Worm (Caenorhabditis elegans) whole organism, young adult: ENCODE data around the gene Y46B2A.3.

Experiments
- B0019.2 ChIP-seq: fragments of 200-800 bp; sonication (Bioruptor generic); conservative IDR thresholded peaks from 2 replicates; pipeline ENCODE4 v1.3.6; 2022; ENCODE audit warnings: missing genetic modification reagents, missing genetic modification characterization, missing compliant biosample characterization
- B0261.1 ChIP-seq: sonication (generic microtip); optimal IDR thresholded peaks from 2 replicates; lab custom pipeline; 2016; ENCODE audit warnings: mild to moderate bottlenecking, missing genetic modification characterization, moderate library complexity, missing compliant biosample characterization
- F10E7.11 ChIP-seq: sonication (generic microtip); optimal IDR thresholded peaks from 2 replicates; lab custom pipeline; 2017; ENCODE audit warnings: mild to moderate bottlenecking, missing genetic modification characterization, moderate library complexity, missing compliant biosample characterization
- F52B5.7 ChIP-seq: sonication (generic microtip); optimal IDR thresholded peaks from 2 replicates; lab custom pipeline; 2016; ENCODE audit warnings: mild to moderate bottlenecking, missing genetic modification characterization, missing compliant biosample characterization
- ama-1 ChIP-seq, 3 experiments: fragments of 150-350 bp in 1 of 3; sonication (generic microtip) in 2 of 3; optimal IDR thresholded peaks; 2 replicates each; lab custom pipeline; 2014 to 2018; ENCODE audit warnings: missing biosample characterization in 2 of 3, missing genetic modification characterization in 2 of 3, missing genetic modification reagents in 2 of 3
- bed-1 ChIP-seq: fragments of 200-800 bp; sonication (Bioruptor generic); IDR thresholded peaks from 2 replicates; pipeline ENCODE4 v1.3.6; 2022; ENCODE audit warnings: missing genetic modification reagents, missing genetic modification characterization, missing compliant biosample characterization
- cebp-1 ChIP-seq, 2 experiments: fragments of 200-800 bp in 1 of 2; sonication (Bioruptor generic) in 1 of 2; sonication (generic microtip) in 1 of 2; IDR thresholded peaks in 1 of 2; optimal IDR thresholded peaks in 1 of 2; 2 replicates each; pipeline versions ENCODE4 v1.3.6 to Lab custom; 2017 to 2022; ENCODE audit warnings: missing compliant biosample characterization in 2 of 2, missing genetic modification characterization in 2 of 2, mild to moderate bottlenecking in 1 of 2, missing genetic modification reagents in 1 of 2, moderate library complexity in 1 of 2
- dpl-1 ChIP-seq: fragments of 150-350 bp; optimal IDR thresholded peaks from 2 replicates; lab custom pipeline; 2014; ENCODE audit warnings: missing biosample characterization, missing genetic modification reagents, missing genetic modification characterization
- madf-8 ChIP-seq: fragments of 200-800 bp; sonication (Bioruptor generic); conservative IDR thresholded peaks from 2 replicates; pipeline ENCODE4 v1.3.6; 2022; ENCODE audit warnings: missing genetic modification reagents, missing genetic modification characterization, missing compliant biosample characterization
- nfya-1 ChIP-seq: sonication (generic microtip); optimal IDR thresholded peaks from 2 replicates; lab custom pipeline; 2017; ENCODE audit warnings: antibody characterized with exemption, missing compliant biosample characterization, missing genetic modification characterization, borderline replicate concordance; ENCODE audit not compliant: insufficient read depth
- nhr-120 ChIP-seq: fragments of 200-800 bp; sonication (Bioruptor generic); IDR thresholded peaks from 2 replicates; pipeline ENCODE4 v1.3.6; 2022; ENCODE audit warnings: missing genetic modification characterization, missing compliant biosample characterization
- unc-130 ChIP-seq: sonication (generic microtip); optimal IDR thresholded peaks from 2 replicates; lab custom pipeline; 2016; ENCODE audit warnings: missing genetic modification reagents, missing genetic modification characterization, missing compliant biosample characterization
- xnd-1 ChIP-seq: sonication (generic microtip); optimal IDR thresholded peaks from 2 replicates; lab custom pipeline; 2016; ENCODE audit warnings: missing genotype, missing genetic modification reagents, missing genetic modification characterization, missing compliant biosample characterization

DNA sequence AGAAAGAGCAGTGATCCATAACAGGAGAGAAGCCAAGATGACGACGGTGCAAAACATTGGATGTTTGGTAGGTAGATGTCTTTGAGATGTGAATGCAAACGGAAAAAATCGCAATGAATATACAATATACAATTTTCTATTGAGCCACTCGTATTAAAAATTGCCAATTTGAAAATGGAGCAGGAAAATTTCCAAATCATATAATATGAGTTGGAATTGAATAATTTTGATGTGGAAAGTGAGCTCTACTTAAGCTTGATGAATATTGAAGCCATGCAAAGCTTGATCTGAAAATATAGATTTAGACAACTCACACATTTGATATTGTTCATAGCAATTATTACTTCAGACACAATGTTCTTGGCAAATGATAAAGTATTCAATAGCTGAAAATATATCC, 28.3 kb downstream of the Y46B2A.3 start, which contains the start of gene F28A10.8:
- TF ChIP-seq bed-1 (GFP tag; lab: Robert Waterston, UW), result no peak
- TF ChIP-seq ama-1 (optimal IDR thresholded peaks at IDR 0.05; lab: Kevin White, UChicago), result no peak
- TF ChIP-seq ama-1 (GFP tag; optimal IDR thresholded peaks at IDR 0.05; lab: Kevin White, UChicago), result no peak
- no peak for TF ChIP-seq madf-8
- TF ChIP-seq F52B5.7 (tag; lab: Kevin White, UChicago), result no peak
- TF ChIP-seq unc-130 (GFP tag; lab: Kevin White, UChicago), result no peak
- no peak for TF ChIP-seq B0261.1 (tag; lab: Kevin White, UChicago)
- no peak for TF ChIP-seq F10E7.11 (tag; lab: Kevin White, UChicago)
- no peak for TF ChIP-seq cebp-1 (GFP tag; IDR thresholded peaks at IDR 0.05; lab: Robert Waterston, UW)
- TF ChIP-seq cebp-1 (tag; optimal IDR thresholded peaks at IDR 0.05; lab: Kevin White, UChicago), result no peak
- no peak for TF ChIP-seq nhr-120 (GFP tag; lab: Robert Waterston, UW)
- no peak for TF ChIP-seq xnd-1
- TF ChIP-seq B0019.2, result no peak
- no peak for TF ChIP-seq dpl-1 (GFP tag; lab: Kevin White, UChicago)
- TF ChIP-seq nfya-1 (tag; lab: Kevin White, UChicago), result no peak
